Fruit fly (Drosophila melanogaster): ENCODE results near the gene osk.

dm6 chr3R:8978768-8979167 is 43.8 kb downstream of the osk start:
- TF ChIP-seq Mnt (GFP tag; optimal IDR thresholded peaks at IDR 0.05): no peak
- TF ChIP-seq bab1 (GFP tag; optimal IDR thresholded peaks at IDR 0.05): no peak
- no peak for TF ChIP-seq kay (GFP tag; ENCODE audit: borderline replicate concordance)
- TF ChIP-seq tj (GFP tag; optimal IDR thresholded peaks at IDR 0.05): no peak
- no peak for TF ChIP-seq CG33017 (tag; optimal IDR thresholded peaks at IDR 0.05)
- no peak for TF ChIP-seq ovo (GFP tag; optimal IDR thresholded peaks at IDR 0.05)
- TF ChIP-seq Hr96 (GFP tag; optimal IDR thresholded peaks at IDR 0.05): no peak
- no peak for TF ChIP-seq pad (GFP tag; optimal IDR thresholded peaks at IDR 0.05)
- TF ChIP-seq CG5204 (GFP tag; optimal IDR thresholded peaks at IDR 0.05): no peak
